Fruit fly (Drosophila melanogaster): ENCODE results near the gene CG32536.

CG32536 gene

dm6 chrX:19321820-19322708, 45.4 kb upstream of the CG32536 start, which contains the start of gene out (continued):
- TF ChIP-seq h (optimal IDR thresholded peaks at IDR 0.05), result no peak
- TF ChIP-seq CrebB (tag; optimal IDR thresholded peaks at IDR 0.05), result peak; percentile 86
- peak; percentile 93 for TF ChIP-seq tio (GFP tag; optimal IDR thresholded peaks at IDR 0.05)
- TF ChIP-seq lab (GFP tag; optimal IDR thresholded peaks at IDR 0.05), result peak; percentile 96
- peak; percentile 92 for TF ChIP-seq ken (GFP tag; IDR thresholded peaks at IDR 0.05)
- TF ChIP-seq CG15514 (GFP tag; optimal IDR thresholded peaks at IDR 0.05), result peak; percentile 87
- peak; percentile 93 for TF ChIP-seq CG10366 (GFP tag; IDR thresholded peaks at IDR 0.05)
- TF ChIP-seq Lpt (GFP tag; optimal IDR thresholded peaks at IDR 0.05), result no peak
- TF ChIP-seq TFAM (GFP tag; optimal IDR thresholded peaks at IDR 0.05), result peak; percentile 73
- peak; percentile 75 for TF ChIP-seq gcm2 (GFP tag; optimal IDR thresholded peaks at IDR 0.05)
- no peak for TF ChIP-seq zen2 (GFP tag; IDR thresholded peaks at IDR 0.05; ENCODE audit: partially characterized antibody)
- peak; percentile 84 for TF ChIP-seq CG11696 (GFP tag; IDR thresholded peaks at IDR 0.05)
- peak; percentile 88 for TF ChIP-seq dimm (GFP tag; IDR thresholded peaks at IDR 0.05)
- TF ChIP-seq dan (GFP tag; IDR thresholded peaks at IDR 0.05), result peak; percentile 78
- TF ChIP-seq C15 (GFP tag; IDR thresholded peaks at IDR 0.05), result peak; percentile 87
- TF ChIP-seq wdn (GFP tag; IDR thresholded peaks at IDR 0.05), result peak; percentile 81
- TF ChIP-seq CG11085 (GFP tag; IDR thresholded peaks at IDR 0.05), result peak; percentile 89
- TF ChIP-seq Sry-δ (GFP tag; optimal IDR thresholded peaks at IDR 0.05), result peak; percentile 30
- TF ChIP-seq tup (GFP tag; optimal IDR thresholded peaks at IDR 0.05), result peak; percentile 84
- TF ChIP-seq p53 (GFP tag; optimal IDR thresholded peaks at IDR 0.05), result peak; percentile 27
- peak; percentile 72 for TF ChIP-seq cas (GFP tag; IDR thresholded peaks at IDR 0.05)
- TF ChIP-seq Pdp1 (GFP tag; optimal IDR thresholded peaks at IDR 0.05), result peak; percentile 87 to 91
- TF ChIP-seq Asciz (GFP tag; optimal IDR thresholded peaks at IDR 0.05), result peak; percentile 89
- TF ChIP-seq disco-r (GFP tag; optimal IDR thresholded peaks at IDR 0.05), result peak; percentile 54
- TF ChIP-seq CG11723 (GFP tag; optimal IDR thresholded peaks at IDR 0.05), result peak; percentile 94
- peak; percentile 92 for TF ChIP-seq CG9215 (GFP tag; IDR thresholded peaks at IDR 0.05)
- peak; percentile 69 for TF ChIP-seq crc (GFP tag; optimal IDR thresholded peaks at IDR 0.05)
- TF ChIP-seq CG12236 (GFP tag; optimal IDR thresholded peaks at IDR 0.05), result peak; percentile 59
- peak; percentile 51 for TF ChIP-seq CG17186 (GFP tag; optimal IDR thresholded peaks at IDR 0.05)
- peak; percentile 75 for TF ChIP-seq YL-1 (GFP tag; optimal IDR thresholded peaks at IDR 0.05)
- TF ChIP-seq BtbVII (GFP tag; optimal IDR thresholded peaks at IDR 0.05), result peak; percentile 91
- TF ChIP-seq CG14710 (tag; optimal IDR thresholded peaks at IDR 0.05), result peak; percentile 94
- peak; percentile 96 for TF ChIP-seq E2f1 (GFP tag; IDR thresholded peaks at IDR 0.05)
- peak; percentile 79 for TF ChIP-seq CG1647 (GFP tag; optimal IDR thresholded peaks at IDR 0.05)
- TF ChIP-seq CG16863 (GFP tag; optimal IDR thresholded peaks at IDR 0.05), result peak; percentile 78
- TF ChIP-seq CG30431 (GFP tag; optimal IDR thresholded peaks at IDR 0.05), result peak; percentile 96
- peak; percentile 95 for TF ChIP-seq CG32767 (GFP tag; IDR thresholded peaks at IDR 0.05)
- peak; percentile 89 for TF ChIP-seq NFAT (GFP tag; IDR thresholded peaks at IDR 0.05)
- TF ChIP-seq ro (GFP tag; IDR thresholded peaks at IDR 0.05), result peak; percentile 86
- peak; percentile 95 for TF ChIP-seq bsh (GFP tag; optimal IDR thresholded peaks at IDR 0.05)
- peak; percentile 96 for TF ChIP-seq CG11695 (GFP tag; IDR thresholded peaks at IDR 0.05)
- TF ChIP-seq CG34422 (GFP tag; IDR thresholded peaks at IDR 0.05), result peak; percentile 95
- peak; percentile 92 for TF ChIP-seq Gug (GFP tag; IDR thresholded peaks at IDR 0.05)
- TF ChIP-seq insv (GFP tag; optimal IDR thresholded peaks at IDR 0.05), result peak; percentile 22 to 53
- peak; percentile 80 for TF ChIP-seq Atf-2 (GFP tag; optimal IDR thresholded peaks at IDR 0.05)
- peak; percentile 89 for TF ChIP-seq pho (GFP tag; optimal IDR thresholded peaks at IDR 0.05)
- TF ChIP-seq CG4282 (GFP tag; optimal IDR thresholded peaks at IDR 0.05), result peak; percentile 61
- TF ChIP-seq CG7963 (GFP tag; IDR thresholded peaks at IDR 0.05; ENCODE audit: partially characterized antibody), result no peak
- TF ChIP-seq vvl (GFP tag; IDR thresholded peaks at IDR 0.05), result peak; percentile 94
- peak; percentile 95 for TF ChIP-seq CG18262 (tag; optimal IDR thresholded peaks at IDR 0.05)

All from whole organism, embryonic.